Fruit fly (Drosophila melanogaster): ENCODE measurements around the gene RPA2.

The RPA2 gene

DNA sequence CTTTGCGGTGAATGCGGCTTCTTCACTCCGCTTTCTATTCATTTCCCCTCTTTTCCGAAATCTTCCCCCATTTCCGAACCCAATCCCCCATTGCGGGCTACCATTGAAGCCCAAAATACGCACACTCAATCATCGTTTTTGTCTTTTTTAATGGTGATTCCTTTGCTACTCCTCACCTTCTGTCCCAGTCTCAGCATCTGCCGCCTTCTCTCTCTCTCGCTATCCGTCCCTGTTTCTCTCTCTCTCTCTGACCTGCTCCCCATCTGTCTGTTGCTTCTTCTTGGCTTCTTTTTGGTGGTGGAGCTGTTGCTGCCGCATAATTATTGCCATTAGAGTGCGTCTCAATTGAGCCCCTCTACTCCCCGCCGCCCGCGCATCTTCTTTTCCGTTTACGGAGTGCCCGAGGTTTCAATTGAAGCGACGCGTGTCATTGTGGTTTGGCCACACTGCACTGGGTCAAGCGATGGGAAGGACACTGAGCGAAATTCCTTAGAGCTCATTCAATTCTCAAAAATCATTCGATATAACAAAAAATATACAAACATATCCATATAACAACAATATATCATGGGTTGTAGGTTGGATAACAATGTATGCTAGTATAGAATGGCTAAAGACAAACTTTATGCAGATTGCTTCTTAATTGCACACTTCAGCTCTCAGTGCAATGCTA, 19.1 kb upstream of the RPA2 start (continued):
- TF ChIP-seq wek (GFP tag; optimal IDR thresholded peaks at IDR 0.05) (peak; percentile 24), C15 (GFP tag; IDR thresholded peaks at IDR 0.05) (no peak), CG12744 (GFP tag; optimal IDR thresholded peaks at IDR 0.05) (no peak), Atf6 (GFP tag; IDR thresholded peaks at IDR 0.05) (no peak), maf-S (GFP tag; optimal IDR thresholded peaks at IDR 0.05) (no peak), NFAT (GFP tag; IDR thresholded peaks at IDR 0.05) (no peak), sim (GFP tag; IDR thresholded peaks at IDR 0.05) (no peak), ci (GFP tag; IDR thresholded peaks at IDR 0.05) (peak; percentile 71), E2f2 (GFP tag; IDR thresholded peaks at IDR 0.05) (no peak), CG16863 (GFP tag; optimal IDR thresholded peaks at IDR 0.05) (peak; percentile 39), Dip3 (GFP tag; optimal IDR thresholded peaks at IDR 0.05) (no peak), so (GFP tag; IDR thresholded peaks at IDR 0.05) (no peak), cwo (GFP tag; optimal IDR thresholded peaks at IDR 0.05) (peak; percentile 21), Hr39 (optimal IDR thresholded peaks at IDR 0.05) (no peak), bsh (GFP tag; optimal IDR thresholded peaks at IDR 0.05) (peak in 1 of 2 experiments; percentile 78), CG2199 (GFP tag; IDR thresholded peaks at IDR 0.05) (no peak), Dfd (GFP tag; optimal IDR thresholded peaks at IDR 0.05) (no peak), slou (GFP tag; optimal IDR thresholded peaks at IDR 0.05) (no peak), CG12942 (GFP tag; optimal IDR thresholded peaks at IDR 0.05) (no peak), shn (GFP tag; optimal IDR thresholded peaks at IDR 0.05) (no peak), Rx (GFP tag; IDR thresholded peaks at IDR 0.05) (no peak), ham (GFP tag; IDR thresholded peaks at IDR 0.05) (no peak), CG17829 (tag; optimal IDR thresholded peaks at IDR 0.05) (peak; percentile 60), Poxn (GFP tag; IDR thresholded peaks at IDR 0.05) (no peak), Fer1 (GFP tag; optimal IDR thresholded peaks at IDR 0.05) (peak; percentile 31), Asciz (GFP tag; optimal IDR thresholded peaks at IDR 0.05) (peak; percentile 43), CG10147 (GFP tag; optimal IDR thresholded peaks at IDR 0.05) (no peak), sob (GFP tag; IDR thresholded peaks at IDR 0.05) (0 out of 2 replicates have a peak, but pooled peaks have one; percentile 19), CG32532 (GFP tag; IDR thresholded peaks at IDR 0.05) (no peak), MBD-R2 (GFP tag; IDR thresholded peaks at IDR 0.05) (no peak), CG10267 (tag; optimal IDR thresholded peaks at IDR 0.05) (peak; percentile 51), ttk (GFP tag; IDR thresholded peaks at IDR 0.05) (no peak), mld (GFP tag; IDR thresholded peaks at IDR 0.05; ENCODE audit: partially characterized antibody) (no peak), CG14014 (GFP tag; IDR thresholded peaks at IDR 0.05) (no peak), CG10543 (GFP tag; optimal IDR thresholded peaks at IDR 0.05) (no peak), dmrt11E (tag; optimal IDR thresholded peaks at IDR 0.05) (peak; percentile 61), hb (GFP tag; IDR thresholded peaks at IDR 0.05; ENCODE audit: partially characterized antibody) (no peak), CG9727 (GFP tag; optimal IDR thresholded peaks at IDR 0.05) (peak; percentile 28), Opbp (GFP tag; IDR thresholded peaks at IDR 0.05; ENCODE audit: partially characterized antibody) (peak; percentile 13; the same call in 1 of the 3 replicates), Dll (GFP tag; IDR thresholded peaks at IDR 0.05; ENCODE audit: partially characterized antibody) (no peak), Drgx (GFP tag; IDR thresholded peaks at IDR 0.05) (peak; percentile 48; the same call in 1 of the 2 replicates), nerfin-2 (GFP tag; IDR thresholded peaks at IDR 0.05; ENCODE audit: partially characterized antibody) (no peak), sna (GFP tag; IDR thresholded peaks at IDR 0.05; ENCODE audit: partially characterized antibody) (0 out of 2 replicates have a peak, but pooled peaks have one; percentile 16), CG15696 (tag; optimal IDR thresholded peaks at IDR 0.05) (no peak), ind (GFP tag; optimal IDR thresholded peaks at IDR 0.05) (peak; percentile 32), gro (GFP tag; optimal IDR thresholded peaks at IDR 0.05) (no peak), trem (tag; optimal IDR thresholded peaks at IDR 0.05) (peak; percentile 50), CG30403 (GFP tag; optimal IDR thresholded peaks at IDR 0.05) (peak; percentile 45), CG13123 (GFP tag; optimal IDR thresholded peaks at IDR 0.05) (no peak), Hey (tag; optimal IDR thresholded peaks at IDR 0.05) (no peak), CG5245 (GFP tag; optimal IDR thresholded peaks at IDR 0.05) (peak; percentile 10)
